Worm (Caenorhabditis elegans) whole organism, late embryonic: ENCODE measurements around the gene grsp-3.

Experiments used
- C38D4.7 ChIP-seq: fragments of 200-800 bp; sonication (Bioruptor generic); optimal IDR thresholded peaks from 2 replicates; lab custom pipeline; 2018; ENCODE audit warnings: mild to moderate bottlenecking, missing genetic modification characterization, moderate library complexity, missing compliant biosample characterization
- ceh-19 ChIP-seq: fragments of 200-800 bp; sonication (Bioruptor generic); optimal IDR thresholded peaks from 2 replicates; lab custom pipeline; 2018; ENCODE audit warnings: mild to moderate bottlenecking, missing genetic modification characterization, missing compliant biosample characterization
- ceh-24 ChIP-seq: sonication (generic microtip); optimal IDR thresholded peaks from 2 replicates; lab custom pipeline; 2016; ENCODE audit warnings: mild to moderate bottlenecking, missing genetic modification characterization, missing compliant biosample characterization
- ceh-6 ChIP-seq: fragments of 200-800 bp; sonication (Bioruptor generic); optimal IDR thresholded peaks from 2 replicates; lab custom pipeline; 2018; ENCODE audit warnings: mild to moderate bottlenecking, missing genetic modification characterization, missing compliant biosample characterization
- ceh-9 ChIP-seq: sonication (generic microtip); optimal IDR thresholded peaks from 2 replicates; lab custom pipeline; 2016; ENCODE audit warnings: mild to moderate bottlenecking, missing genetic modification characterization, inconsistent platforms, missing compliant biosample characterization
- dve-1 ChIP-seq: sonication (generic microtip); optimal IDR thresholded peaks from 2 replicates; lab custom pipeline; 2017; ENCODE audit warnings: antibody characterized with exemption, mild to moderate bottlenecking, missing genetic modification characterization, missing compliant biosample characterization
- fkh-10 ChIP-seq: fragments of 150-350 bp; optimal IDR thresholded peaks from 2 replicates; lab custom pipeline; 2014; ENCODE audit warnings: missing biosample characterization, missing genetic modification reagents, missing genetic modification characterization
- nhr-11 ChIP-seq: fragments of 150-350 bp; optimal IDR thresholded peaks from 2 replicates; lab custom pipeline; 2014; ENCODE audit warnings: missing biosample characterization, missing genetic modification characterization
- sox-4 ChIP-seq: sonication (generic microtip); optimal IDR thresholded peaks from 2 replicates; lab custom pipeline; 2017; ENCODE audit warnings: mild to moderate bottlenecking, missing genetic modification characterization, inconsistent platforms, missing compliant biosample characterization
- unc-55 ChIP-seq: sonication (generic microtip); optimal IDR thresholded peaks from 2 replicates; lab custom pipeline; 2017; ENCODE audit warnings: missing biosample characterization, missing genetic modification reagents, missing genetic modification characterization
- zip-5 ChIP-seq: sonication (generic microtip); optimal IDR thresholded peaks from 2 replicates; lab custom pipeline; 2016; ENCODE audit warnings: missing genetic modification characterization, missing compliant biosample characterization

ce11 chrIV:7083976-7084375 is 47.8 kb downstream of the grsp-3 start:
- TF ChIP-seq unc-55 (GFP tag; lab: Kevin White, UChicago), result no peak
- TF ChIP-seq ceh-9 (tag; lab: Kevin White, UChicago), result no peak
- TF ChIP-seq ceh-6 (GFP tag; lab: Kevin White, UChicago), result no peak
- no peak for TF ChIP-seq nhr-11 (tag; lab: Kevin White, UChicago)
- no peak for TF ChIP-seq ceh-19 (GFP tag; lab: Kevin White, UChicago)
- no peak for TF ChIP-seq dve-1 (tag; lab: Kevin White, UChicago)
- TF ChIP-seq fkh-10 (GFP tag; lab: Kevin White, UChicago), result no peak
- no peak for TF ChIP-seq ceh-24 (tag; lab: Kevin White, UChicago)
- no peak for TF ChIP-seq C38D4.7 (GFP tag; lab: Kevin White, UChicago)
- TF ChIP-seq sox-4, result no peak
- TF ChIP-seq zip-5, result no peak
